Worm (Caenorhabditis elegans) whole organism, L2 larva: ENCODE results near the gene alkb-7.

Experiments
- alr-1 ChIP-seq: fragments of 150-350 bp; optimal IDR thresholded peaks from 2 replicates; lab custom pipeline; 2014; ENCODE audit warnings: missing biosample characterization, missing genetic modification characterization
- elt-1 ChIP-seq: fragments of 150-350 bp; optimal IDR thresholded peaks from 2 replicates; lab custom pipeline; 2014; ENCODE audit warnings: missing biosample characterization, missing genetic modification characterization
- lin-11 ChIP-seq: fragments of 150-350 bp; sonication (generic microtip); optimal IDR thresholded peaks from 2 replicates; lab custom pipeline; 2014; ENCODE audit warnings: missing biosample characterization, missing genetic modification characterization, inconsistent platforms, mixed read lengths
- lsy-2 ChIP-seq, 2 experiments: fragments of 150-350 bp in 1 of 2; sonication (generic microtip) in 1 of 2; optimal IDR thresholded peaks; 2 replicates each; lab custom pipeline; 2014 to 2017; ENCODE audit warnings: missing biosample characterization in 2 of 2, missing genetic modification characterization in 2 of 2
- nhr-11 ChIP-seq: fragments of 150-350 bp; optimal IDR thresholded peaks from 2 replicates; lab custom pipeline; 2014; ENCODE audit warnings: missing biosample characterization, missing genetic modification characterization
- nhr-25 ChIP-seq: fragments of 150-350 bp; sonication (generic microtip); optimal IDR thresholded peaks from 3 replicates; lab custom pipeline; 2014; ENCODE audit warnings: missing biosample characterization, missing genetic modification characterization
- nhr-77 ChIP-seq: fragments of 150-350 bp; optimal IDR thresholded peaks from 2 replicates; lab custom pipeline; 2014; ENCODE audit warnings: missing biosample characterization, missing genetic modification characterization
- peb-1 ChIP-seq: fragments of 150-350 bp; optimal IDR thresholded peaks from 2 replicates; lab custom pipeline; 2014; ENCODE audit warnings: missing biosample characterization, missing genetic modification characterization
- skn-1 ChIP-seq: sonication (generic microtip); optimal IDR thresholded peaks from 2 replicates; lab custom pipeline; 2017; ENCODE audit warnings: missing biosample characterization, missing genetic modification characterization
- snpc-4 ChIP-seq: fragments of 150-350 bp; optimal IDR thresholded peaks from 2 replicates; lab custom pipeline; 2014; ENCODE audit warnings: missing biosample characterization, missing genetic modification characterization
- unc-55 ChIP-seq: fragments of 150-350 bp; sonication (generic microtip); optimal IDR thresholded peaks from 3 replicates; lab custom pipeline; 2014; ENCODE audit warnings: missing biosample characterization, missing genetic modification reagents, missing genetic modification characterization
- zag-1 ChIP-seq: fragments of 150-350 bp; optimal IDR thresholded peaks from 2 replicates; lab custom pipeline; 2014; ENCODE audit warnings: missing biosample characterization, missing genetic modification characterization

DNA sequence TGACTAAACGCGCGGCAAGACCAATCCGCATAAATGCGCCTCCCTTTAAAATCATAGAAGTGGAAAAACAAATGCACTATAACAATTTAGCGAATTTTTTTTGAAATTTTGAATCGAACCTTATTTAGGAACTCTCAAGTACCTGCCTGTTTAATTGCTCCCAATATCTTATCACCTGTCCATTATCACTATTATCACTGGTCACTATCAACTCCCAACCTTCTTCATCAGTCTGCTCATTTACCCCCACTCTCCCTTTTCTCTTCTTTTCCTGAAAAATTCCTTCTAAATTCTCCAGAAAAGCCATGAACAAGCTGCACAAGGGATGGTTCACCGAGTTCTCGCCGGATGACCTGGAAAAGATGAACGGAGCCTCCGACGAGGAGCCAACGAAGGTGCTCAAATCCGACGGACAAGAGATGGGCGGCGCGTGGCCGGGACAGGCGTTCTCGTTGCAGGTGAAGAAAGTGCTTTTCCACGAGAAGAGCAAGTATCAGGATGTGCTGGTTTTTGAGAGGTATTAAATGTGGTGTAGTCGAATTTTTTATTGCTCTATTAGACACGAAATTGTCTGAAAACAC lies 18.7 kb upstream of the alkb-7 start, which contains the start of gene spds-1:
- TF ChIP-seq zag-1 (tag; lab: Kevin White, UChicago) (no peak), alr-1 (no peak), skn-1 (tag; lab: Kevin White, UChicago) (no peak), nhr-77 (tag; lab: Kevin White, UChicago) (no peak), elt-1 (tag; lab: Kevin White, UChicago) (no peak), unc-55 (GFP tag; lab: Kevin White, UChicago) (no peak), snpc-4 (tag; lab: Kevin White, UChicago) (no peak), lsy-2 (tag; optimal IDR thresholded peaks at IDR 0.05; lab: Kevin White, UChicago) (no peak), nhr-11 (tag; lab: Kevin White, UChicago) (no peak), nhr-25 (no peak), lin-11 (tag; lab: Kevin White, UChicago) (no peak), peb-1 (tag; lab: Kevin White, UChicago) (no peak)
